Worm (Caenorhabditis elegans): Measurements from ENCODE around the gene cest-1.1.

ce11 chrV:14210743-14211142 lies 44.2 kb upstream of the cest-1.1 start, which contains the start of gene str-230:
- TF ChIP-seq B0310.2 (tag; optimal IDR thresholded peaks at IDR 0.05) = no peak
- no peak for TF ChIP-seq ama-1 (optimal IDR thresholded peaks at IDR 0.05)
- no peak for TF ChIP-seq ceh-13 (GFP tag; optimal IDR thresholded peaks at IDR 0.05)
- TF ChIP-seq scrt-1 (GFP tag; IDR thresholded peaks at IDR 0.05) = no peak
- TF ChIP-seq aly-1 (tag; optimal IDR thresholded peaks at IDR 0.05) = no peak

Data from whole organism, early embryonic.